Worm (Caenorhabditis elegans): ENCODE data around the gene Y51H4A.25.

ce11 chrIV:16743530-16743929 is 7.4 kb downstream of the Y51H4A.25 start, which contains the start of gene Y43D4A.1:
- no peak for TF ChIP-seq mep-1 (tag; optimal IDR thresholded peaks at IDR 0.05)
- TF ChIP-seq snpc-4 (tag; optimal IDR thresholded peaks at IDR 0.05): no peak
- TF ChIP-seq lsy-2 (tag; optimal IDR thresholded peaks at IDR 0.05): no peak
- no peak for TF ChIP-seq pha-4 (tag; optimal IDR thresholded peaks at IDR 0.05)
- no peak for TF ChIP-seq ztf-11 (tag; optimal IDR thresholded peaks at IDR 0.05)
- TF ChIP-seq mab-5 (tag; optimal IDR thresholded peaks at IDR 0.05): no peak
- TF ChIP-seq nhr-237 (tag; optimal IDR thresholded peaks at IDR 0.05): no peak
